Comparison of ENCODE assay signal across 4 worm cellular contexts in the genomic region with DNA sequence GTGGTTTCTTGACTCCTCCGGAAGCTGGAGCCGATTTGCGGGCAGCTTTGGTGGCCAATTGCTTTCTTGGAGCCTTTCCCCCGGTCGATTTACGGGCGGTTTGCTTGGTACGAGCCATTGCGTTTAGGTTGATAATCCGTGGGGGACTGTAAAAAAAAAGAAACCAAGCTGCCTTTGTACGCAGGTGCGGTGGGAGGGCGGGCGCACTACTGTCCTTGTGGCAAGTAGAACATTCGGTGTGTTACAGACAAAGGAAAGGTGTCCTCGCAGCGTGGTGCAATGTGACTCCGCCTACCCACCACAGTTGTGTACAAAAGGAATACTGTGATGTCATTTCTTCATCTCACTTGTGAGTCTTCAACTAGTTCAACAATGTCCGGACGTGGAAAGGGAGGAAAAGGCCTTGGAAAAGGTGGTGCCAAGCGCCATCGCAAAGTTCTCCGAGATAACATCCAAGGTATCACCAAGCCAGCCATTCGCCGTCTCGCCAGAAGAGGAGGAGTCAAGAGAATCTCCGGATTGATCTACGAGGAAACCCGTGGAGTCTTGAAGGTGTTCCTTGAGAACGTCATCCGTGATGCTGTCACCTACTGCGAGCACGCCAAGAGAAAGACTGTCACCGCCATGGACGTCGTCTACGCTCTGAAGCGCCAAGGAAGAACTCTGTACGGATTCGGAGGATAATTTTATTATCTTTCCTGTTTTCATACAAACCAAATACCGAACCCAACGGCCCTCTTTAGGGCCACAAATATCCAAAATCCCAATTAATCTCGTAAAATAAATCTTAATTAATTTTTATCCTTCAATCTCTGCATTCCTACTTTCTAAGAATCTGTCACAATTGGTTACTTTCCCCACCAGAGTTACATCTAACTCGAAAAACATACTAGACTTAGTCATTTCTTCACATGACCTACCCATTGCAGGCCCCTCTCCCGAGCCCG.
TF ChIP-seq lines count a peak whose summit lies in the region.
"Not testable (repeated sequence)": the region's sequence is repeated elsewhere in the genome, so short reads cannot be mapped to it uniquely, and the experiment has no call there.

A gene (minus strand): TSS at position 118 of the 947 bp plus-strand sequence.
A gene (plus strand): TSS at position 373 of the 947 bp plus-strand sequence.

TF ChIP-seq in whole organism, L2 larva, 48 proteins besides CTCF, POLR2A, EP300 and RAD21:
- TF ChIP-seq ceh-16 (tag; optimal IDR thresholded peaks at IDR 0.05; lab: Kevin White, UChicago): peak; percentile 14

TF ChIP-seq in whole organism, L4 larva, 104 proteins besides CTCF, POLR2A, EP300 and RAD21:
- 0 out of 2 replicates have a peak, but pooled peaks have one; percentile 49 for TF ChIP-seq Y105C5A.15 (GFP tag; IDR thresholded peaks at IDR 0.05; lab: Robert Waterston, UW)
- TF ChIP-seq mes-2 (tag; optimal IDR thresholded peaks at IDR 0.05; lab: Kevin White, UChicago; ENCODE audit: poor library complexity, severe bottlenecking): peak; percentile 45
- peak; percentile 74 for TF ChIP-seq Y48G9A.11 (GFP tag; IDR thresholded peaks at IDR 0.05; lab: Robert Waterston, UW)
- peak; percentile 55; the same call in 1 of the 2 replicates for TF ChIP-seq lin-38 (GFP tag; IDR thresholded peaks at IDR 0.05; lab: Robert Waterston, UW)
- 0 out of 2 replicates have a peak, but pooled peaks have one; percentile 56 for TF ChIP-seq F26F4.8 (GFP tag; conservative IDR thresholded peaks at IDR 0.05; lab: Robert Waterston, UW)
- 0 out of 2 replicates have a peak, but pooled peaks have one; percentile 17 for TF ChIP-seq ctbp-1 (GFP tag; IDR thresholded peaks at IDR 0.05; lab: Robert Waterston, UW)
- peak; percentile 12 for TF ChIP-seq nhr-6 (tag; optimal IDR thresholded peaks at IDR 0.05; lab: Kevin White, UChicago)
- 0 out of 2 replicates have a peak, but pooled peaks have one; percentile 8 for TF ChIP-seq pha-4 (GFP tag; IDR thresholded peaks at IDR 0.05; lab: Robert Waterston, UW)
- TF ChIP-seq pha-4 (tag; optimal IDR thresholded peaks at IDR 0.05; lab: Kevin White, UChicago): not testable (repeated sequence)
- TF ChIP-seq F49E8.2 (tag; optimal IDR thresholded peaks at IDR 0.05; lab: Kevin White, UChicago; ENCODE audit: borderline replicate concordance): peak; percentile 25
- peak; percentile 32; the same call in 1 of the 2 replicates for TF ChIP-seq lim-7 (GFP tag; IDR thresholded peaks at IDR 0.05; lab: Robert Waterston, UW)
- TF ChIP-seq snpc-1.2 (GFP tag; IDR thresholded peaks at IDR 0.05; lab: Robert Waterston, UW): peak; percentile 78

TF ChIP-seq in whole organism, late embryonic, 69 proteins besides CTCF, POLR2A, EP300 and RAD21:
- TF ChIP-seq sox-2 (GFP tag; IDR thresholded peaks at IDR 0.05; lab: Robert Waterston, UW) (peak; percentile 36), ref-2 (tag; optimal IDR thresholded peaks at IDR 0.05; lab: Kevin White, UChicago) (peak; percentile 3)

TF ChIP-seq in whole organism, mixed stage, embryonic, 35 proteins besides CTCF, POLR2A, EP300 and RAD21:
- peak; percentile 3 for TF ChIP-seq M03D4.4 (tag; optimal IDR thresholded peaks at IDR 0.05; lab: Kevin White, UChicago)
- TF ChIP-seq lin-13 (tag; optimal IDR thresholded peaks at IDR 0.05; lab: Kevin White, UChicago): peak; percentile 31
- peak; percentile 42 for TF ChIP-seq sem-2 (GFP tag; optimal IDR thresholded peaks at IDR 0.05; lab: Kevin White, UChicago)
- TF ChIP-seq tbx-8 (GFP tag; optimal IDR thresholded peaks at IDR 0.05; lab: Kevin White, UChicago): peak; percentile 12
- peak; percentile 52 for TF ChIP-seq cnd-1 (tag; optimal IDR thresholded peaks at IDR 0.05; lab: Kevin White, UChicago)
